Worm (Caenorhabditis elegans) whole organism, L4 larva: ENCODE data around the gene fbxb-85.

Experiments used
- F10B5.3 ChIP-seq: sonication (generic microtip); optimal IDR thresholded peaks from 2 replicates; lab custom pipeline; 2016; ENCODE audit warnings: mild to moderate bottlenecking, missing genetic modification characterization, missing compliant biosample characterization
- F26F4.8 ChIP-seq: fragments of 200-800 bp; sonication (Bioruptor generic); conservative IDR thresholded peaks from 2 replicates; pipeline ENCODE4 v1.3.6; 2022; ENCODE audit warnings: missing genetic modification characterization, missing compliant biosample characterization
- R02D3.7 ChIP-seq: fragments of 150-350 bp; sonication (generic microtip); optimal IDR thresholded peaks from 3 replicates; lab custom pipeline; 2014; ENCODE audit warnings: missing biosample characterization, missing genetic modification characterization
- Y105C5A.15 ChIP-seq: fragments of 200-800 bp; sonication (Bioruptor generic); IDR thresholded peaks from 2 replicates; pipeline ENCODE4 v1.3.6; 2022; ENCODE audit warnings: missing genetic modification characterization, missing compliant biosample characterization
- ZK337.2 ChIP-seq: fragments of 200-800 bp; sonication (Bioruptor generic); IDR thresholded peaks from 2 replicates; pipeline ENCODE4 v1.3.6; 2022; ENCODE audit warnings: missing genetic modification reagents, missing genetic modification characterization, missing compliant biosample characterization
- aha-1 ChIP-seq: fragments of 150-350 bp; peaks from one replicate; lab custom pipeline; 2014; ENCODE audit warnings: missing biosample characterization, missing genetic modification characterization
- ama-1 ChIP-seq: fragments of 150-350 bp; optimal IDR thresholded peaks from 2 replicates; lab custom pipeline; 2014; ENCODE audit warnings: inconsistent platforms, mixed read lengths
- attf-4 ChIP-seq: sonication (generic microtip); optimal IDR thresholded peaks from 3 replicates; lab custom pipeline; 2017; ENCODE audit warnings: missing biosample characterization, missing genetic modification characterization
- ceh-20 ChIP-seq: fragments of 200-800 bp; sonication (Bioruptor generic); IDR thresholded peaks from 2 replicates; pipeline ENCODE4 v1.3.6; 2022; ENCODE audit warnings: missing genetic modification reagents, missing genetic modification characterization, missing compliant biosample characterization
- ceh-32 ChIP-seq: sonication (generic microtip); optimal IDR thresholded peaks from 2 replicates; lab custom pipeline; 2016; ENCODE audit warnings: mild to moderate bottlenecking, missing genetic modification characterization, missing compliant biosample characterization; ENCODE audit not compliant: poor library complexity
- ceh-44 ChIP-seq: fragments of 200-800 bp; sonication (Bioruptor generic); IDR thresholded peaks from 2 replicates; pipeline ENCODE4 v1.3.6; 2022; ENCODE audit warnings: missing genetic modification reagents, missing genetic modification characterization, missing compliant biosample characterization
- ceh-62 ChIP-seq: sonication (generic microtip); optimal IDR thresholded peaks from 2 replicates; lab custom pipeline; 2017; ENCODE audit warnings: missing biosample characterization, missing genetic modification characterization
- cey-2 ChIP-seq: sonication (generic microtip); optimal IDR thresholded peaks from 3 replicates; lab custom pipeline; 2017; ENCODE audit warnings: missing genetic modification characterization, mild to moderate bottlenecking, missing compliant biosample characterization, antibody characterized with exemption, borderline replicate concordance; ENCODE audit not compliant: insufficient read depth
- ctbp-1 ChIP-seq: fragments of 200-800 bp; sonication (Bioruptor generic); IDR thresholded peaks from 2 replicates; pipeline ENCODE4 v1.3.6; 2022; ENCODE audit warnings: missing genetic modification reagents, missing genetic modification characterization, missing compliant biosample characterization
- daf-12 ChIP-seq: fragments of 150-350 bp; optimal IDR thresholded peaks from 2 replicates; lab custom pipeline; 2014; ENCODE audit warnings: missing biosample characterization, missing genetic modification reagents, missing genetic modification characterization
- daf-8 ChIP-seq: fragments of 200-800 bp; sonication (Bioruptor generic); IDR thresholded peaks from 2 replicates; pipeline ENCODE4 v1.3.6; 2022; ENCODE audit warnings: missing genetic modification characterization, missing compliant biosample characterization
- dmd-6 ChIP-seq: fragments of 200-800 bp; sonication (Bioruptor generic); IDR thresholded peaks from 2 replicates; pipeline ENCODE4 v1.3.6; 2022; ENCODE audit warnings: missing genetic modification reagents, missing genetic modification characterization, missing compliant biosample characterization
- dmd-8 ChIP-seq: fragments of 200-800 bp; sonication (Bioruptor generic); IDR thresholded peaks from 2 replicates; pipeline ENCODE4 v1.3.6; 2022; ENCODE audit warnings: missing genetic modification characterization, missing compliant biosample characterization
- fos-1 ChIP-seq: fragments of 150-350 bp; optimal IDR thresholded peaks from 2 replicates; lab custom pipeline; 2014; ENCODE audit warnings: missing biosample characterization, missing genetic modification characterization
- gei-8 ChIP-seq: fragments of 200-800 bp; sonication (Bioruptor generic); optimal IDR thresholded peaks from 2 replicates; lab custom pipeline; 2018; ENCODE audit warnings: mild to moderate bottlenecking, missing genetic modification characterization, missing compliant biosample characterization
- hlh-30 ChIP-seq: sonication (generic microtip); optimal IDR thresholded peaks from 2 replicates; lab custom pipeline; 2017; ENCODE audit warnings: antibody characterized with exemption, mild to moderate bottlenecking, missing genetic modification characterization, missing compliant biosample characterization; ENCODE audit not compliant: insufficient read depth
- lim-7 ChIP-seq: fragments of 200-800 bp; sonication (Bioruptor generic); IDR thresholded peaks from 2 replicates; pipeline ENCODE4 v1.3.6; 2022; ENCODE audit warnings: missing genetic modification characterization, missing compliant biosample characterization
- lin-13 ChIP-seq: fragments of 150-350 bp; optimal IDR thresholded peaks from 2 replicates; lab custom pipeline; 2014; ENCODE audit warnings: missing biosample characterization, missing genetic modification reagents, missing genetic modification characterization
- lin-15B ChIP-seq: fragments of 150-350 bp; sonication (generic microtip); optimal IDR thresholded peaks from 3 replicates; lab custom pipeline; 2014; ENCODE audit warnings: missing biosample characterization, missing genetic modification characterization
- lin-29 ChIP-seq: fragments of 200-800 bp; sonication (Bioruptor generic); IDR thresholded peaks from 2 replicates; pipeline ENCODE4 v1.3.6; 2022; ENCODE audit warnings: missing genetic modification reagents, missing genetic modification characterization, missing compliant biosample characterization
- lin-38 ChIP-seq: fragments of 200-800 bp; sonication (Bioruptor generic); IDR thresholded peaks from 2 replicates; pipeline ENCODE4 v1.3.6; 2022; ENCODE audit warnings: missing genetic modification reagents, missing genetic modification characterization, missing compliant biosample characterization
- lin-39 ChIP-seq: fragments of 150-350 bp; optimal IDR thresholded peaks from 2 replicates; lab custom pipeline; 2014; ENCODE audit warnings: missing biosample characterization, missing genetic modification reagents, missing genetic modification characterization
- lsy-2 ChIP-seq, 2 experiments: fragments of 150-350 bp in 1 of 2; sonication (generic microtip) in 1 of 2; optimal IDR thresholded peaks; 2 replicates each; lab custom pipeline; 2014 to 2017; ENCODE audit warnings: missing biosample characterization in 2 of 2, missing genetic modification characterization in 2 of 2
- madf-5 ChIP-seq, 2 experiments: fragments of 200-800 bp; sonication (Bioruptor generic); IDR thresholded peaks; 2 replicates each; pipeline ENCODE4 v1.3.6; 2022; ENCODE audit warnings: missing compliant biosample characterization in 2 of 2, missing genetic modification characterization in 2 of 2
- madf-9 ChIP-seq: fragments of 200-800 bp; sonication (Bioruptor generic); conservative IDR thresholded peaks from 2 replicates; pipeline ENCODE4 v1.3.6; 2022; ENCODE audit warnings: missing genetic modification reagents, missing genetic modification characterization, missing compliant biosample characterization
- mdl-1 ChIP-seq, 2 experiments: fragments of 150-350 bp in 1 of 2; sonication (generic microtip) in 1 of 2; optimal IDR thresholded peaks; 2 replicates each; lab custom pipeline; 2014 to 2017; ENCODE audit warnings: missing biosample characterization in 2 of 2, missing genetic modification characterization in 2 of 2
- mes-2 ChIP-seq: sonication (generic microtip); optimal IDR thresholded peaks from 2 replicates; lab custom pipeline; 2016; ENCODE audit warnings: missing genotype, mild to moderate bottlenecking, missing genetic modification characterization, missing compliant biosample characterization; ENCODE audit not compliant: poor library complexity, severe bottlenecking
- mxl-2 ChIP-seq: fragments of 200-800 bp; sonication (Bioruptor generic); conservative IDR thresholded peaks from 2 replicates; pipeline ENCODE4 v1.3.6; 2022; ENCODE audit warnings: missing genetic modification reagents, missing genetic modification characterization, missing compliant biosample characterization
- mxl-3 ChIP-seq: fragments of 200-800 bp; sonication (Bioruptor generic); optimal IDR thresholded peaks from 2 replicates; lab custom pipeline; 2018; ENCODE audit warnings: mild to moderate bottlenecking, missing genetic modification characterization, missing compliant biosample characterization
- nhr-10 ChIP-seq: fragments of 150-350 bp; optimal IDR thresholded peaks from 2 replicates; lab custom pipeline; 2014; ENCODE audit warnings: missing biosample characterization, missing genetic modification characterization
- nhr-102 ChIP-seq: sonication (generic microtip); optimal IDR thresholded peaks from 2 replicates; lab custom pipeline; 2016; ENCODE audit warnings: mild to moderate bottlenecking, missing genetic modification characterization, moderate library complexity, missing compliant biosample characterization
- nhr-11 ChIP-seq: fragments of 150-350 bp; optimal IDR thresholded peaks from 2 replicates; lab custom pipeline; 2014; ENCODE audit warnings: missing biosample characterization, missing genetic modification characterization
- nhr-28 ChIP-seq: fragments of 150-350 bp; optimal IDR thresholded peaks from 2 replicates; lab custom pipeline; 2014; ENCODE audit warnings: missing biosample characterization, missing genetic modification characterization
- nhr-76 ChIP-seq: fragments of 150-350 bp; optimal IDR thresholded peaks from 2 replicates; lab custom pipeline; 2014; ENCODE audit warnings: missing biosample characterization, missing genetic modification characterization
- pha-4 ChIP-seq, 2 experiments: fragments of 150-350 bp in 1 of 2; fragments of 200-800 bp in 1 of 2; sonication (Bioruptor generic) in 1 of 2; IDR thresholded peaks in 1 of 2; optimal IDR thresholded peaks in 1 of 2; 2 replicates each; pipeline versions ENCODE4 v1.3.6 to Lab custom; 2014 to 2022; ENCODE audit warnings: missing genetic modification characterization in 2 of 2, missing genetic modification reagents in 2 of 2, missing biosample characterization in 1 of 2, missing compliant biosample characterization in 1 of 2
- pqm-1 ChIP-seq: sonication (generic microtip); optimal IDR thresholded peaks from 2 replicates; lab custom pipeline; 2017; ENCODE audit warnings: missing biosample characterization, missing genetic modification characterization
- saeg-2 ChIP-seq: fragments of 200-800 bp; sonication (Bioruptor generic); IDR thresholded peaks from 2 replicates; pipeline ENCODE4 v1.3.6; 2022; ENCODE audit warnings: missing genetic modification reagents, missing genetic modification characterization, missing compliant biosample characterization
- set-16 ChIP-seq: fragments of 200-800 bp; sonication (Bioruptor generic); IDR thresholded peaks from 2 replicates; pipeline ENCODE4 v1.3.6; 2022; ENCODE audit warnings: missing genetic modification reagents, missing genetic modification characterization, missing compliant biosample characterization
- snpc-1.2 ChIP-seq: fragments of 200-800 bp; sonication (Bioruptor generic); IDR thresholded peaks from 2 replicates; pipeline ENCODE4 v1.3.6; 2022; ENCODE audit warnings: missing genetic modification reagents, missing genetic modification characterization, missing compliant biosample characterization
- unc-62 ChIP-seq, 3 experiments: fragments of 150-350 bp in 1 of 3; sonication (generic microtip); optimal IDR thresholded peaks in 2 of 3; peaks in 1 of 3; 1 replicate in 1 of 3; 2 replicates in 2 of 3; lab custom pipeline; 2014 to 2017; ENCODE audit warnings: missing biosample characterization in 3 of 3, missing genetic modification characterization in 3 of 3, missing genetic modification reagents in 3 of 3, missing genotype in 1 of 3
- vab-7 ChIP-seq: fragments of 200-800 bp; sonication (Bioruptor generic); IDR thresholded peaks from 2 replicates; pipeline ENCODE4 v1.3.6; 2022; ENCODE audit warnings: missing genetic modification reagents, missing genetic modification characterization, missing compliant biosample characterization
- zfp-2 ChIP-seq: sonication (generic microtip); optimal IDR thresholded peaks from 2 replicates; lab custom pipeline; 2016; ENCODE audit warnings: mild to moderate bottlenecking, missing genetic modification characterization, missing compliant biosample characterization
- zip-2 ChIP-seq: fragments of 150-350 bp; optimal IDR thresholded peaks from 2 replicates; lab custom pipeline; 2014; ENCODE audit warnings: missing biosample characterization, missing genetic modification characterization
- ztf-7 ChIP-seq: fragments of 150-350 bp; optimal IDR thresholded peaks from 2 replicates; lab custom pipeline; 2014; ENCODE audit warnings: missing biosample characterization, missing genetic modification characterization

fbxb-85 gene

DNA sequence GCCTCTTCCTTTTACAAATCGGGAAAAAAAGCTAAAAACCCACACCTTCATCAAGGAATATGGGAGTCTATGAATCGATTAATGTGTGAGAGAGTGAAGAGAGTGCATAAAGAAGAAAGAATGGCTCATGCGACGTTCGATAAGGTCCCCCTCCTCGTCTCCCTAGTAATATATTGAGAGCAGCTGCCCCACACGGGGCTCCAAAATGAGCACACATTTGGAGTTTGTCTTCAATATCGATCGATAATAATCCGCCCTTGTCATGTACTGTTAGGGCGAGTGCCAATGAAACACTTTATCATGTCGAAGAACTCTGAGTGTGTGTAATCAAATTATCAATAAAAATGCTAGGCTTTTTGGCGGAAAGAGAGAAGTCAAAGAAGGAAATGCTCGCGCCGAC, 29.5 kb downstream of the fbxb-85 start (continued):
- TF ChIP-seq hlh-30: no peak
- TF ChIP-seq zfp-2 (tag; lab: Kevin White, UChicago): no peak

DNA sequence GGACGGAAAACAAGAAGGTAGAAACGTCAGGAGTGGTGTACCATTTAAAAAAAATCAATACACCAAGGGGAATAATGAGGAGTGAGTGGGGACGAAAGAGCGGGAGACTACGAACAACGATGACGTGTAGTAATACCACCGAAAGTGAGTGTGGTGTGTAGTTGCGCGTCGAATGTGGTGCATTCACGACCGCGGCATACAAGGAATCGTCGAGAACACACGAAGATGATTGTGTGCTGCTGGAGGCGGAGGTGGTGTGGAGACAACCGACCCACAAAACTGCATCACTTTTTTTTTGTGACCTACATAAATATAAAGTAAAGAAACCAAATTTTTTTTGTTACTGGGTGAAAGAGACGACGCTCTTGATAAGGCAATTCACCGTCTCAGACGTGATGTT, 30.4 kb downstream of the fbxb-85 start:
- no peak for TF ChIP-seq ceh-62 (tag; lab: Kevin White, UChicago)
- TF ChIP-seq fos-1: no peak
- TF ChIP-seq madf-9 (GFP tag; lab: Robert Waterston, UW): no peak
- TF ChIP-seq lim-7 (GFP tag; lab: Robert Waterston, UW): peak; percentile 51; the same call in 1 of the 2 replicates
- peak; percentile 91 for TF ChIP-seq nhr-28 (tag; lab: Kevin White, UChicago)
- TF ChIP-seq R02D3.7 (tag; lab: Kevin White, UChicago): no peak
- TF ChIP-seq lin-29: no peak
- no peak for TF ChIP-seq gei-8 (GFP tag; lab: Kevin White, UChicago)
- no peak for TF ChIP-seq nhr-76 (tag; lab: Kevin White, UChicago)
- TF ChIP-seq lin-13 (GFP tag; lab: Kevin White, UChicago): peak; percentile 76
- peak in 1 of 2 experiments; percentile 15 for TF ChIP-seq mdl-1 (tag; optimal IDR thresholded peaks at IDR 0.05; lab: Kevin White, UChicago)
- TF ChIP-seq snpc-1.2 (GFP tag; lab: Robert Waterston, UW): no peak
- no peak for TF ChIP-seq ceh-44 (GFP tag; lab: Robert Waterston, UW)
- no peak for TF ChIP-seq ZK337.2
- TF ChIP-seq Y105C5A.15 (GFP tag; lab: Robert Waterston, UW): no peak
- TF ChIP-seq lin-15B: no peak
- TF ChIP-seq aha-1 (tag; lab: Kevin White, UChicago): peak; percentile 93
- TF ChIP-seq ctbp-1 (GFP tag; lab: Robert Waterston, UW): peak; percentile 62; the same call in 1 of the 2 replicates
- no peak for TF ChIP-seq ama-1 (lab: Kevin White, UChicago)
- peak; percentile 61 for TF ChIP-seq lin-38
- no peak for TF ChIP-seq zip-2 (tag; lab: Kevin White, UChicago)
- TF ChIP-seq madf-5 (GFP tag; IDR thresholded peaks at IDR 0.05; lab: Robert Waterston, UW): no peak
- TF ChIP-seq nhr-11 (tag; lab: Kevin White, UChicago): peak; percentile 64
- no peak for TF ChIP-seq lin-39
- no peak for TF ChIP-seq attf-4 (tag; lab: Kevin White, UChicago)
- TF ChIP-seq cey-2: no peak
- no peak for TF ChIP-seq F26F4.8 (GFP tag; lab: Robert Waterston, UW)
- TF ChIP-seq nhr-102 (tag; lab: Kevin White, UChicago): peak; percentile 41
- TF ChIP-seq dmd-6: peak; percentile 39; the same call in 1 of the 2 replicates
- no peak for TF ChIP-seq ztf-7
- no peak for TF ChIP-seq ceh-32 (tag; lab: Kevin White, UChicago)
- TF ChIP-seq unc-62 (GFP tag; optimal IDR thresholded peaks at IDR 0.05 in 1 of 2; lab: Kevin White, UChicago): peak in 1 of 2 experiments; percentile 17
- no peak for TF ChIP-seq unc-62 (tag; optimal IDR thresholded peaks at IDR 0.05; lab: Kevin White, UChicago)
- TF ChIP-seq set-16 (GFP tag; lab: Robert Waterston, UW): peak; percentile 32; the same call in 1 of the 2 replicates
- TF ChIP-seq nhr-10: no peak
- TF ChIP-seq pqm-1: peak; percentile 10
- TF ChIP-seq pha-4 (GFP tag; IDR thresholded peaks at IDR 0.05; lab: Robert Waterston, UW): no peak
- TF ChIP-seq pha-4 (tag; optimal IDR thresholded peaks at IDR 0.05; lab: Kevin White, UChicago): peak; percentile 36
- TF ChIP-seq daf-12: no peak
- peak; percentile 85 for TF ChIP-seq mes-2
- no peak for TF ChIP-seq F10B5.3 (tag; lab: Kevin White, UChicago)
- peak; percentile 59 for TF ChIP-seq mxl-3 (GFP tag; lab: Kevin White, UChicago)
- TF ChIP-seq vab-7 (GFP tag; lab: Robert Waterston, UW): no peak
- TF ChIP-seq saeg-2 (GFP tag; lab: Robert Waterston, UW): no peak
- TF ChIP-seq daf-8 (GFP tag; lab: Robert Waterston, UW): no peak
- no peak for TF ChIP-seq mxl-2 (GFP tag; lab: Robert Waterston, UW)
- no peak for TF ChIP-seq dmd-8 (GFP tag; lab: Robert Waterston, UW)
- peak; percentile 63 to 76 for TF ChIP-seq lsy-2 (tag; optimal IDR thresholded peaks at IDR 0.05; lab: Kevin White, UChicago)
- 0 out of 2 replicates have a peak, but pooled peaks have one; percentile 35 for TF ChIP-seq ceh-20 (GFP tag; lab: Robert Waterston, UW)
